Worm (Caenorhabditis elegans) whole organism, young adult: ENCODE results near the gene F42F12.11.
"Not testable (repeated sequence)": the region's sequence is repeated elsewhere in the genome, so short reads cannot be mapped to it uniquely, and the experiment has no call there.

Source experiments
- B0019.2 ChIP-seq: fragments of 200-800 bp; sonication (Bioruptor generic); conservative IDR thresholded peaks from 2 replicates; pipeline ENCODE4 v1.3.6; 2022; ENCODE audit warnings: missing genetic modification reagents, missing genetic modification characterization, missing compliant biosample characterization
- B0261.1 ChIP-seq: sonication (generic microtip); optimal IDR thresholded peaks from 2 replicates; lab custom pipeline; 2016; ENCODE audit warnings: mild to moderate bottlenecking, missing genetic modification characterization, moderate library complexity, missing compliant biosample characterization
- C17E4.6 ChIP-seq: fragments of 200-800 bp; sonication (Bioruptor generic); IDR thresholded peaks from 2 replicates; pipeline ENCODE4 v1.3.6; 2022; ENCODE audit warnings: missing genetic modification reagents, missing genetic modification characterization, missing compliant biosample characterization
- F10E7.11 ChIP-seq: sonication (generic microtip); optimal IDR thresholded peaks from 2 replicates; lab custom pipeline; 2017; ENCODE audit warnings: mild to moderate bottlenecking, missing genetic modification characterization, moderate library complexity, missing compliant biosample characterization
- F22D6.2 ChIP-seq: sonication (generic microtip); optimal IDR thresholded peaks from 2 replicates; lab custom pipeline; 2016; ENCODE audit warnings: mild to moderate bottlenecking, missing genetic modification characterization, missing compliant biosample characterization
- K11D2.4 ChIP-seq: fragments of 200-800 bp; sonication (Bioruptor generic); IDR thresholded peaks from 2 replicates; pipeline ENCODE4 v1.3.6; 2022; ENCODE audit warnings: missing genetic modification reagents, missing genetic modification characterization, missing compliant biosample characterization
- T26A5.8 ChIP-seq: sonication (generic microtip); optimal IDR thresholded peaks from 2 replicates; lab custom pipeline; 2016; ENCODE audit warnings: missing genetic modification characterization, missing compliant biosample characterization
- Y67H2A.10 ChIP-seq: fragments of 200-800 bp; sonication (Bioruptor generic); conservative IDR thresholded peaks from 2 replicates; pipeline ENCODE4 v1.3.6; 2022; ENCODE audit warnings: missing genetic modification reagents, missing genetic modification characterization, missing compliant biosample characterization
- attf-6 ChIP-seq: fragments of 200-800 bp; sonication (Bioruptor generic); IDR thresholded peaks from 2 replicates; pipeline ENCODE4 v1.3.6; 2022; ENCODE audit warnings: missing genetic modification reagents, missing genetic modification characterization, missing compliant biosample characterization
- bed-2 ChIP-seq: fragments of 200-800 bp; sonication (Bioruptor generic); IDR thresholded peaks from 2 replicates; pipeline ENCODE4 v1.3.6; 2022; ENCODE audit warnings: missing genetic modification reagents, missing genetic modification characterization, missing compliant biosample characterization
- ceh-58 ChIP-seq: fragments of 200-800 bp; sonication (Bioruptor generic); IDR thresholded peaks from 2 replicates; pipeline ENCODE4 v1.3.6; 2022; ENCODE audit warnings: missing genetic modification characterization, missing compliant biosample characterization
- ceh-79 ChIP-seq: sonication (generic microtip); optimal IDR thresholded peaks from 2 replicates; lab custom pipeline; 2017; ENCODE audit warnings: mild to moderate bottlenecking, missing genetic modification characterization, missing compliant biosample characterization
- chd-7 ChIP-seq: sonication (generic microtip); optimal IDR thresholded peaks from 2 replicates; lab custom pipeline; 2016; ENCODE audit warnings: mild to moderate bottlenecking, missing genetic modification characterization, moderate library complexity, missing compliant biosample characterization
- dpl-1 ChIP-seq: fragments of 150-350 bp; optimal IDR thresholded peaks from 2 replicates; lab custom pipeline; 2014; ENCODE audit warnings: missing biosample characterization, missing genetic modification reagents, missing genetic modification characterization
- egrh-3 ChIP-seq: fragments of 200-800 bp; sonication (Bioruptor generic); IDR thresholded peaks from 2 replicates; pipeline ENCODE4 v1.3.6; 2022; ENCODE audit warnings: missing genetic modification reagents, missing genetic modification characterization, missing compliant biosample characterization
- fkh-3 ChIP-seq: sonication (generic microtip); optimal IDR thresholded peaks from 2 replicates; lab custom pipeline; 2016; ENCODE audit warnings: mild to moderate bottlenecking, missing genetic modification characterization, missing compliant biosample characterization
- hmg-20 ChIP-seq: fragments of 200-800 bp; sonication (Bioruptor generic); IDR thresholded peaks from 2 replicates; pipeline ENCODE4 v1.3.6; 2022; ENCODE audit warnings: missing genetic modification reagents, missing genetic modification characterization, missing compliant biosample characterization
- lag-1 ChIP-seq: fragments of 200-800 bp; sonication (Bioruptor generic); IDR thresholded peaks from 2 replicates; pipeline ENCODE4 v1.3.6; 2022; ENCODE audit warnings: missing genetic modification reagents, missing genetic modification characterization, missing compliant biosample characterization
- lin-35 ChIP-seq, 3 experiments: fragments of 150-350 bp in 2 of 3; sonication (generic microtip) in 1 of 3; optimal IDR thresholded peaks; 2 replicates each; lab custom pipeline; 2014 to 2018; ENCODE audit warnings: missing biosample characterization in 3 of 3, missing genetic modification characterization in 3 of 3, missing genetic modification reagents in 3 of 3
- lir-1 ChIP-seq: fragments of 200-800 bp; sonication (Bioruptor generic); conservative IDR thresholded peaks from 2 replicates; pipeline ENCODE4 v1.3.6; 2022; ENCODE audit warnings: missing genetic modification reagents, missing genetic modification characterization, missing compliant biosample characterization
- lsl-1 ChIP-seq: fragments of 200-800 bp; sonication (Bioruptor generic); optimal IDR thresholded peaks from 2 replicates; lab custom pipeline; 2018; ENCODE audit warnings: mild to moderate bottlenecking, missing genetic modification characterization, moderate library complexity, missing compliant biosample characterization
- madf-3 ChIP-seq: fragments of 200-800 bp; sonication (Bioruptor generic); IDR thresholded peaks from 2 replicates; pipeline ENCODE4 v1.3.6; 2022; ENCODE audit warnings: missing genetic modification reagents, missing genetic modification characterization, missing compliant biosample characterization
- mcd-1 ChIP-seq: fragments of 200-800 bp; sonication (Bioruptor generic); IDR thresholded peaks from 2 replicates; pipeline ENCODE4 v1.3.6; 2022; ENCODE audit warnings: missing genetic modification reagents, missing genetic modification characterization, missing compliant biosample characterization
- mxl-1 ChIP-seq: sonication (generic microtip); optimal IDR thresholded peaks from 2 replicates; lab custom pipeline; 2016; ENCODE audit warnings: missing genetic modification characterization, missing compliant biosample characterization
- nfya-1 ChIP-seq: sonication (generic microtip); optimal IDR thresholded peaks from 2 replicates; lab custom pipeline; 2017; ENCODE audit warnings: antibody characterized with exemption, missing compliant biosample characterization, missing genetic modification characterization, borderline replicate concordance; ENCODE audit not compliant: insufficient read depth
- nhr-120 ChIP-seq: fragments of 200-800 bp; sonication (Bioruptor generic); IDR thresholded peaks from 2 replicates; pipeline ENCODE4 v1.3.6; 2022; ENCODE audit warnings: missing genetic modification characterization, missing compliant biosample characterization
- nhr-179 ChIP-seq: sonication (generic microtip); optimal IDR thresholded peaks from 2 replicates; lab custom pipeline; 2016; ENCODE audit warnings: mild to moderate bottlenecking, missing genetic modification characterization, missing compliant biosample characterization
- pbrm-1 ChIP-seq: fragments of 200-800 bp; sonication (Bioruptor generic); IDR thresholded peaks from 2 replicates; pipeline ENCODE4 v1.3.6; 2022; ENCODE audit warnings: missing genetic modification reagents, missing genetic modification characterization, missing compliant biosample characterization
- pha-4 ChIP-seq: fragments of 150-350 bp; sonication (generic microtip); optimal IDR thresholded peaks from 2 replicates; lab custom pipeline; 2014; ENCODE audit warnings: missing biosample characterization, missing genetic modification reagents, missing genetic modification characterization
- rec-8 ChIP-seq, 2 experiments: sonication (generic microtip); optimal IDR thresholded peaks; 2 replicates each; lab custom pipeline; 2016; ENCODE audit warnings: mild to moderate bottlenecking in 2 of 2, missing genetic modification characterization in 2 of 2, missing genetic modification reagents in 2 of 2, missing genotype in 2 of 2, missing biosample characterization in 1 of 2, missing compliant biosample characterization in 1 of 2, moderate library complexity in 1 of 2
- rpc-1 ChIP-seq, 2 experiments: fragments of 150-350 bp in 1 of 2; sonication (generic microtip) in 1 of 2; optimal IDR thresholded peaks; 2 replicates each; lab custom pipeline; 2014 to 2018; ENCODE audit warnings: missing biosample characterization in 1 of 2, missing genetic modification characterization in 1 of 2, missing genetic modification reagents in 1 of 2, missing genotype in 1 of 2
- tbp1 ChIP-seq: fragments of 200-800 bp; sonication (Bioruptor generic); optimal IDR thresholded peaks from 2 replicates; lab custom pipeline; 2018; ENCODE audit warnings: mild to moderate bottlenecking, missing genetic modification characterization, missing compliant biosample characterization
- zim-3 ChIP-seq: sonication (generic microtip); optimal IDR thresholded peaks from 2 replicates; lab custom pipeline; 2017; ENCODE audit warnings: mild to moderate bottlenecking, missing genetic modification characterization, moderate library complexity, missing compliant biosample characterization

F42F12.11 gene

ce11 chrX:12302755-12303154 is 44.1 kb upstream of the F42F12.11 start, which contains the start of gene dot-1.3:
TSS of gene dot-1.3 (minus strand) at chrX:12302855.
- not testable (repeated sequence) for TF ChIP-seq rec-8 (tag; optimal IDR thresholded peaks at IDR 0.05; lab: Kevin White, UChicago); nhr-120 (GFP tag; lab: Robert Waterston, UW); lin-35 (GFP tag; optimal IDR thresholded peaks at IDR 0.05; lab: Kevin White, UChicago)

- TF ChIP-seq B0261.1 (tag; lab: Kevin White, UChicago): peak; percentile 24
- TF ChIP-seq rpc-1 (optimal IDR thresholded peaks at IDR 0.05; lab: Kevin White, UChicago): peak; percentile 34
- peak; percentile 68 for TF ChIP-seq rpc-1 (tag; optimal IDR thresholded peaks at IDR 0.05; lab: Kevin White, UChicago)
- TF ChIP-seq tbp1 (GFP tag; lab: Kevin White, UChicago): peak; percentile 76
- TF ChIP-seq K11D2.4: 0 out of 2 replicates have a peak, but pooled peaks have one; percentile 64
- no peak for TF ChIP-seq madf-3 (GFP tag; lab: Robert Waterston, UW)
- no peak for TF ChIP-seq Y67H2A.10 (GFP tag; lab: Robert Waterston, UW)
- peak; percentile 72; the same call in 1 of the 2 replicates for TF ChIP-seq lag-1 (GFP tag; lab: Robert Waterston, UW)
Observed at ce11 chrX:12304231-12304630, 42.6 kb upstream of the F42F12.11 start.

DNA sequence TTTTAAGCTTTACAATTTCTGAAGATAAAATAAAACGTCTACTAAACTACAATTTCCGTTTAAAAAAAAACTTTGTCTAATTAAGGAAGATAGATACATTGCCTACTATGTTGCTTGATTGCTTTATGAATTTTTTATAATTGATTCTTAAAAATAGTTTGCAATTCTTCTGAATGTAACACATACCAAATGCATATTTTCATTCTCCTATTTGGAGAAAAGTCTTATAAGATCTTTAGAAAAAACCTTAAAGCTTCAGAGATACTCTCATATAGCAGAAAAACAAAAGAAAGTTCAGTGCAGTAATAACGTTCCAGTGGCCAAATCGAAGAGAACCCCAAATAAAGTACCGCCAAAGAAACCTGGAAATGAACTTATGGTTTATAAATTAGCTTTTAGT is 40.3 kb upstream of the F42F12.11 start, which contains the start of gene phf-32:
Gene phf-32, plus strand, starts transcription at position 301 of the 400 bp plus-strand sequence.
- TF ChIP-seq C17E4.6 (no peak), dpl-1 (no peak), zim-3 (tag; lab: Kevin White, UChicago) (no peak), rec-8 (tag; optimal IDR thresholded peaks at IDR 0.05; lab: Kevin White, UChicago) (no peak), pha-4 (no peak), chd-7 (tag; lab: Kevin White, UChicago) (no peak), ceh-79 (tag; lab: Kevin White, UChicago) (no peak), mcd-1 (no peak), mxl-1 (no peak), ceh-58 (GFP tag; lab: Robert Waterston, UW) (no peak), T26A5.8 (tag; lab: Kevin White, UChicago) (no peak), pbrm-1 (no peak), hmg-20 (GFP tag; lab: Robert Waterston, UW) (no peak), nhr-179 (no peak), nfya-1 (tag; lab: Kevin White, UChicago) (no peak), lir-1 (GFP tag; lab: Robert Waterston, UW) (no peak), lsl-1 (GFP tag; lab: Kevin White, UChicago) (no peak), B0019.2 (no peak)

DNA sequence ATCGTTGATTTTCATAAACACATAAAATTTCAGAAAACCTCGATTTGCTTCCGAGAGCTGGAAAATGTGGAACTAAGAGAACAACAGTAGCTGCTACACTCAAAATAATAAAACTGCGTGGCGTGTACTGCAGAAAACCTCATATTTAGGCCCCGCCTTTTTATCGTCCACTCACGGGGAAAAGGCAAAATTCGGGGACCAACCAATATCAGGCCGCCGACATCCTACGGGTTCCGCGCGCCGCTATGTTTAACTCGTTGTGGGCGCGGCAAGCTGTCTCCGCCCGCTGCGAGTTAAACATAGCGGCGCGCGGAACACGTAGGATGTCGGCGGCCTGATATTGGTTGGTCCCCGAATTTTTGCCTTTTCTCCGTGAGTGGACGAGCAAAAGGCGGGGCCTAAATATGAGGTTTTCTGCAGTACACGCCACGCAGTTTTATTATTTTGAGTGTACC is 38.8 kb upstream of the F42F12.11 start, which contains the start of gene F17A2.16:
Gene F17A2.16, plus strand, starts transcription at position 405 of the 455 bp plus-strand sequence.
- peak; percentile 86 for TF ChIP-seq attf-6 (GFP tag; lab: Robert Waterston, UW)

- peak; percentile 57; the same call in 1 of the 2 replicates for TF ChIP-seq lir-1 (GFP tag; lab: Robert Waterston, UW)
- no peak for TF ChIP-seq egrh-3 (GFP tag; lab: Robert Waterston, UW)
- TF ChIP-seq F22D6.2 (tag; lab: Kevin White, UChicago): no peak
- peak; percentile 59; the same call in 1 of the 2 replicates for TF ChIP-seq bed-2 (GFP tag; lab: Robert Waterston, UW)
- TF ChIP-seq K11D2.4: peak; percentile 52; the same call in 1 of the 2 replicates
- TF ChIP-seq fkh-3: no peak
- no peak for TF ChIP-seq F10E7.11
Observed at ce11 chrX:12313779-12314178, 33.0 kb upstream of the F42F12.11 start.
